Worm (Caenorhabditis elegans) whole organism, L1 larva: ENCODE data around the gene srh-208.

Experiments
- egl-27 ChIP-seq, 2 experiments: fragments of 150-350 bp in 1 of 2; sonication (generic microtip); optimal IDR thresholded peaks; 3 replicates each; lab custom pipeline; 2017 to 2018; ENCODE audit warnings: missing biosample characterization in 2 of 2, missing genetic modification characterization in 2 of 2, missing genetic modification reagents in 2 of 2
- mef-2 ChIP-seq: fragments of 150-350 bp; optimal IDR thresholded peaks from 2 replicates; lab custom pipeline; 2014; ENCODE audit warnings: missing biosample characterization, missing genetic modification characterization
- nhr-11 ChIP-seq: fragments of 150-350 bp; optimal IDR thresholded peaks from 2 replicates; lab custom pipeline; 2014; ENCODE audit warnings: missing biosample characterization, missing genetic modification characterization
- nhr-28 ChIP-seq: fragments of 150-350 bp; optimal IDR thresholded peaks from 2 replicates; lab custom pipeline; 2014; ENCODE audit warnings: missing biosample characterization, missing genetic modification characterization
- unc-130 ChIP-seq: fragments of 150-350 bp; optimal IDR thresholded peaks from 2 replicates; lab custom pipeline; 2017; ENCODE audit warnings: missing biosample characterization, missing genetic modification characterization, inconsistent platforms
- zag-1 ChIP-seq: fragments of 150-350 bp; optimal IDR thresholded peaks from 2 replicates; lab custom pipeline; 2014; ENCODE audit warnings: missing biosample characterization, missing genetic modification characterization

DNA sequence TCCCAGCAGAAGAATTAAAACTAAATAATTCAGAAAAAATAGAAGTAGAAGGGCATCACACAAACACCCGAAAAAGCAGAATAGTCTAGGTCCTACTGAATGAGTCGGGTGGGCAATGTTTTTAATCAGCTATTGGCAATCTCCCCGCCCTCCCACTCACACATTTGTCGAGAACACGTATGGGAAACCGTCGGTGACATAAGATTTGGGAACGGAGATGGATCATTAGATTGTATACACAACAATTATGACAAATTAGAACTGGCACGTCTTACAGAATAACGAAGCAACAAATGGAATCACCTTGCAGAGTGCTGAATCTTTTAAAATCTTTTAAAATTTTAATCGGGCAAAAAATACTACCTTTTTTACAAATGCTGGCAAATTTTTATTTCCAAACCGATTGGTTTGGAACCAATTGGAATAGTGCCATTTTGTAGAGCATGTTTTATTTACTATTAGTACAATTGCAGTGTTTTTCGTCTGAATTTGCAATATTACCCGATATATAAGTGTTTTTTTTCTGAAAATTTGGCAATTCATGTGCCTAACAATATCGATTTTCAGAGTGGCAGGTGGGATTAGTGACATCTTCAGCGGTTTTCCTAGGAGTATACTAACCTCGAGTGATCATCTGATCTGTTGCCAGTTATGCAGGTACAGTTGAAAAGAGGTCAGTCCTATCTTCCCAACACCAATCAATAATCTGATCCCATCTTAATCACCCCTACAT, 28.9 kb upstream of the srh-208 start, which contains the start of the genes F55C9.3 and fbxb-57:
- TF ChIP-seq zag-1 = no peak
- no peak for TF ChIP-seq nhr-28
- no peak for TF ChIP-seq mef-2
- TF ChIP-seq egl-27 (tag; optimal IDR thresholded peaks at IDR 0.05; lab: Kevin White, UChicago) = no peak
- no peak for TF ChIP-seq nhr-11 (tag; lab: Kevin White, UChicago)
- no peak for TF ChIP-seq unc-130 (tag; lab: Kevin White, UChicago)
